Worm (Caenorhabditis elegans) whole organism, dauer: Measurements from ENCODE around the gene F47G3.4.

Experiments
- unc-62 ChIP-seq: sonication (generic microtip); optimal IDR thresholded peaks from 2 replicates; lab custom pipeline; 2017; ENCODE audit warnings: missing biosample characterization, missing genetic modification reagents, missing genetic modification characterization

Gene F47G3.4

ce11 chrX:2381282-2381681 lies at the start of gene F47G3.4:
Gene F47G3.4 (plus strand): TSS chrX:2381582.
- no peak for TF ChIP-seq unc-62 (GFP tag; lab: Kevin White, UChicago)

- no peak for TF ChIP-seq unc-62 (GFP tag; lab: Kevin White, UChicago)
Measured at ce11 chrX:2335384-2335783, 46.0 kb upstream of the F47G3.4 start, which contains the start of gene T01B6.1. Gene T01B6.1 (plus strand): TSS chrX:2335684.

DNA sequence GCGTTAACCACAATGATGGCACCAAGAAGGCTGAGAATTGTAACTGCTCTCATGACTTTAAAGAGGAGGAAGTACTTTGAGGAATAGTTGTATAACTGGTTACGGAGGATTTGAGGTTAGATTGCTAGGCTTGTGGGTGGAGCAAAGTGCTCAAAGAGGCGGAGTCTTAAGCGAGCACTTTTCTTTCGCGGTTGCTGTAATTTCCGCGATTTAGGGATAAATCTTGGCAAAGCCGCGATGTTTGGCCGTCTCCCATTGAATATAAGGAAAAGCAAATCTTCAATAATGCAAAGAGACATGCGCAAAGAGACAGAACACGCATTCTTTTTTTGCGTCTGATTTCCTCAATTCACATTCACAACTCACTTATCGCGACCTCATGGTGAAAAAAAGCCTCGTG lies 43.2 kb upstream of the F47G3.4 start, which contains the start of gene nlp-45:
TSS of gene nlp-45 (minus strand) at position 101 of the 400 bp plus-strand sequence.
- TF ChIP-seq unc-62 (GFP tag; lab: Kevin White, UChicago): no peak

- TF ChIP-seq unc-62 (GFP tag; lab: Kevin White, UChicago): no peak
Measured at ce11 chrX:2341989-2342388, 39.4 kb upstream of the F47G3.4 start, which contains the start of gene nlp-22. Gene nlp-22 (minus strand): TSS chrX:2342089.

- TF ChIP-seq unc-62 (GFP tag; lab: Kevin White, UChicago): no peak
Measured at ce11 chrX:2342859-2343258, 38.5 kb upstream of the F47G3.4 start, which contains the start of gene nlp-23. Gene nlp-23 (minus strand): TSS chrX:2342959.

ce11 chrX:2344104-2344503 lies 37.3 kb upstream of the F47G3.4 start:
- TF ChIP-seq unc-62 (GFP tag; lab: Kevin White, UChicago): no peak

- no peak for TF ChIP-seq unc-62 (GFP tag; lab: Kevin White, UChicago)
Measured at ce11 chrX:2344666-2345065, 36.7 kb upstream of the F47G3.4 start, which contains the start of gene nlp-2. Gene nlp-2 (minus strand): TSS chrX:2344766.

DNA sequence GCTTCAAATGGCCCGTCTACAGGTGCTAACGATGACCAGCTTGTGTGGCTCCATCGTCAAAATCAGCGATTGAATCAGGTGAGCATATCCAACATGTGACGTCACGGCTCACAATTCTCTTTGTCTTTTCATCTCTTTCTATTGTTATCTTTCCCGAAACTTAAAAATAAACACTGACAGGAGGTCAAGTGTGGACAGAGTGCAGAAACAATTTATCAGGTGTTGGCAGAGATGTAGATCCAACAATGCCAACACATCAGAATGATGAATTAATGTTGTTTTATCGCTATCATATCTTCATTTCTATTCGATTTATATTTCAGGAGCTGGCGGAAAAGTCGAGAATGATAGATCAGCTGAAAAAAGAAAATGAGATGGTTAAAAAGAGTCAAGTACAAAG lies 33.4 kb upstream of the F47G3.4 start:
- no peak for TF ChIP-seq unc-62 (GFP tag; lab: Kevin White, UChicago)

ce11 chrX:2352929-2353328 lies 28.5 kb upstream of the F47G3.4 start:
- TF ChIP-seq unc-62 (GFP tag; lab: Kevin White, UChicago): no peak

DNA sequence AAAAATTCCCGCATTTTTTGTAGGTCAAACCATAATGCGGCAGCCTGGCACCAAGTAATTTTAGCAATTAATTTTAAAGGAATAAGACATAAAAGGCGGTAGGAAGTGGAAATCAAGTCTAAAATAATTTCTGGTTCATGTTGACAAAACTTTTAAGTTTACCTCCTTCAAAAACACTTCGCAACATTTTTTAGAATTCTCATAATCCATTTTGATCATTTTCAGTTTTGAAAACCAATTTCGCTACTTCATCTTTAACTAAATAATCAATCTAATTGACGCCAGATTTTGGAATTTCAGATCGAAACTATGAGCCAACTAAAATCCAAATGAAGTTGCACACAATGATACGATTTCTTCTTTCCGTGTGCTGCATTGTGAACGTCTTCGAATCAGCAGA lies 21.6 kb upstream of the F47G3.4 start, which contains the start of gene lgc-40:
TSS of gene lgc-40 (plus strand) at position 301 of the 400 bp plus-strand sequence.
- TF ChIP-seq unc-62 (GFP tag; lab: Kevin White, UChicago): no peak

DNA sequence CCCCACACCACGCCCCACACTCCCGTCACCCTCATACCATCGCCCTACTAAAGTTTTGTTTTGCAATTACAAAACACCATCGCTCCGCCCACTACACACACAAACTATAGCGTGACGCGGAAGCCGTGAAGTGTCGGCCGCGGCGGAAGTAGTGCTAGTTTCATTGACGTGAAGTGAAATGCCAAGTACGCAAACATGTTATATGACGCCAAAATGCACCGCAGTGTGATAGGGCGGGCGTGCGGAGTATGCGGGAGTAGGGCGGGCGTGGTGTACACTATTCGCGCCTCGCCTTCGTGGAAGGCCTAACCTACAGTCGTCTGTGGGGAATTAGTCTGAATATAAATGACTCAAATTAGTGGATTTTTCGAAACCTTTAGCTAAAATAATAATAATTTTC lies 18.5 kb upstream of the F47G3.4 start:
- TF ChIP-seq unc-62 (GFP tag; lab: Kevin White, UChicago): no peak

ce11 chrX:2364703-2365299 lies 16.6 kb upstream of the F47G3.4 start:
- no peak for TF ChIP-seq unc-62 (GFP tag; lab: Kevin White, UChicago)

DNA sequence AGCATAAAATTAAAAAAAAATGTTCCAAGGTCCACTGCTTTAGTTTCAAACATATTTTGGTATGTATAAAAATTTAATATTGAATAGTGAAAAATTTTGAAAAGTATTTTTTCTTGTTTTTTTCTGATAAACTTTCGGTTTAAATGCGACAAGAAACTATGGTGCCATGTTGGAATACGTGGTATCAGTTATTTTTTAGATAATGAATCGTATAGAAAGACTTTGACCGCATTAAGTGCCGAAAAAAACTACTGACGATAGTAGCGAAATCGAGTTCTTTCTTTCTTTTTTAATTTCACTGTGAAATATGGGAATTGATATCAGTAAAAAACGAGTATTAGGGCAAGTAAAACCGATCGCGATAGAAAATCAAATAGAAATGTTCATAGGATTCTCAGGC lies 15.5 kb upstream of the F47G3.4 start, which contains the start of gene T24D8.6:
TSS of gene T24D8.6 (minus strand) at position 101 of the 400 bp plus-strand sequence.
- TF ChIP-seq unc-62 (GFP tag; lab: Kevin White, UChicago): no peak

- no peak for TF ChIP-seq unc-62 (GFP tag; lab: Kevin White, UChicago)
Measured at ce11 chrX:2368042-2368814, 13.2 kb upstream of the F47G3.4 start.

ce11 chrX:2369073-2369472 lies 12.3 kb upstream of the F47G3.4 start:
- no peak for TF ChIP-seq unc-62 (GFP tag; lab: Kevin White, UChicago)

DNA sequence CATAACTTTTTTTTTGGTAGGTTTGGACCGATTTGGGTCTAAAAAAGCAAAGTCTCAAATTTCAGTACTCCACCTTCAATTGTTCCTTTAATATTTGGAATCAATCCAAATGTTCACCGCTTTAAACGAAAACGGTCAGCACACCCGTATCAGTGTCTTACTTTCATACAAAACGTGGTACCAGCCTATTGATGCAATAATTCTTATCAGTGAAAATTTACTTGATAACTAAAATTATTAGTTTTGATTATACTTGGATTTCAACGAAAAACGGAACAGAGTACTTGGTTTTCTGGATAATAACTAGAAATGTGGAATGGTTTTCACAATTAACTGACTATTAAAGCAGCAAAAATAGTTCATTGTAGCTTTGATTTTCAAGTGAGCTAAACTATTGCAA lies 10.7 kb upstream of the F47G3.4 start:
- no peak for TF ChIP-seq unc-62 (GFP tag; lab: Kevin White, UChicago)
